Fruit fly (Drosophila melanogaster) whole organism, embryonic: Measurements from ENCODE around the gene CG12723.

ENCODE experiments used
- ATbp ChIP-seq: fragments of 200-800 bp; sonication (Bioruptor generic); optimal IDR thresholded peaks from 2 replicates; lab custom pipeline; 2017; ENCODE audit warnings: missing biosample characterization, mild to moderate bottlenecking, missing genetic modification characterization, missing genetic modification reagents
- BtbVII ChIP-seq: fragments of 200-800 bp; sonication (Bioruptor generic); optimal IDR thresholded peaks from 3 replicates; lab custom pipeline; 2017; ENCODE audit warnings: missing biosample characterization, mild to moderate bottlenecking, missing genetic modification characterization
- CG1024 ChIP-seq: fragments of 200-800 bp; sonication (Bioruptor generic); IDR thresholded peaks from 2 replicates; pipeline ENCODE4 v1.3.6; 2022; ENCODE audit warnings: missing biosample characterization, missing genetic modification characterization
- CG10366 ChIP-seq: fragments of 200-800 bp; sonication (Bioruptor generic); IDR thresholded peaks from 2 replicates; pipeline ENCODE4 v1.3.6; 2022; ENCODE audit warnings: missing biosample characterization, missing genetic modification characterization
- CG10979 ChIP-seq: fragments of 200-800 bp; sonication (Bioruptor generic); optimal IDR thresholded peaks from 2 replicates; lab custom pipeline; 2018; ENCODE audit warnings: missing biosample characterization, mild to moderate bottlenecking, missing genetic modification characterization, moderate library complexity
- CG11504 ChIP-seq: fragments of 200-800 bp; sonication (Bioruptor generic); optimal IDR thresholded peaks from 3 replicates; lab custom pipeline; 2019; ENCODE audit warnings: missing biosample characterization, mild to moderate bottlenecking, missing genetic modification characterization, moderate library complexity
- CG11560 ChIP-seq: fragments of 200-800 bp; sonication (Bioruptor generic); IDR thresholded peaks from 3 replicates; pipeline ENCODE4 v1.3.6; 2022; ENCODE audit warnings: missing biosample characterization, missing genetic modification characterization
- CG13296 ChIP-seq: fragments of 200-800 bp; sonication (Bioruptor generic); optimal IDR thresholded peaks from 3 replicates; lab custom pipeline; 2018; ENCODE audit warnings: missing biosample characterization, mild to moderate bottlenecking, missing genetic modification characterization
- CG13894 ChIP-seq: fragments of 200-800 bp; sonication (Bioruptor generic); optimal IDR thresholded peaks from 3 replicates; lab custom pipeline; 2018; ENCODE audit warnings: missing biosample characterization, mild to moderate bottlenecking, missing genetic modification characterization, moderate library complexity
- CG15269 ChIP-seq: fragments of 200-800 bp; sonication (Bioruptor generic); optimal IDR thresholded peaks from 2 replicates; lab custom pipeline; 2018; ENCODE audit warnings: missing biosample characterization, mild to moderate bottlenecking, missing genetic modification characterization, moderate library complexity
- CG17612 ChIP-seq: fragments of 200-800 bp; sonication (Bioruptor generic); IDR thresholded peaks from 2 replicates; pipeline ENCODE4 v1.3.6; 2022; ENCODE audit warnings: missing biosample characterization, missing genetic modification characterization
- CG18262 ChIP-seq: fragments of 200-800 bp; optimal IDR thresholded peaks from 3 replicates; lab custom pipeline; 2019; ENCODE audit warnings: missing biosample characterization, mild to moderate bottlenecking, missing genetic modification characterization, moderate library complexity
- CG1832 ChIP-seq: fragments of 200-800 bp; sonication (Bioruptor generic); optimal IDR thresholded peaks from 2 replicates; lab custom pipeline; 2017; ENCODE audit warnings: missing biosample characterization, mild to moderate bottlenecking, missing genetic modification characterization, inconsistent platforms
- CG2712 ChIP-seq: fragments of 200-800 bp; optimal IDR thresholded peaks from 3 replicates; lab custom pipeline; 2019; ENCODE audit warnings: missing biosample characterization, mild to moderate bottlenecking, missing genetic modification characterization, moderate library complexity
- CG32767 ChIP-seq: fragments of 200-800 bp; sonication (Bioruptor generic); IDR thresholded peaks from 2 replicates; pipeline ENCODE4 v1.3.6; 2022; ENCODE audit warnings: missing biosample characterization, missing genetic modification characterization
- CG4282 ChIP-seq: fragments of 200-800 bp; sonication (Bioruptor generic); optimal IDR thresholded peaks from 2 replicates; lab custom pipeline; 2016; ENCODE audit warnings: missing biosample characterization, missing genetic modification characterization
- CG4360 ChIP-seq: fragments of 200-800 bp; sonication (Bioruptor generic); IDR thresholded peaks from 2 replicates; pipeline ENCODE4 v1.3.6; 2022; ENCODE audit warnings: missing biosample characterization, missing genetic modification characterization
- CG5953 ChIP-seq: fragments of 200-800 bp; sonication (Bioruptor generic); IDR thresholded peaks from 2 replicates; pipeline ENCODE4 v1.3.6; 2022; ENCODE audit warnings: missing biosample characterization, missing genetic modification characterization
- CG6683 ChIP-seq: fragments of 200-800 bp; sonication (Bioruptor generic); optimal IDR thresholded peaks from 2 replicates; lab custom pipeline; 2017; ENCODE audit warnings: missing biosample characterization, mild to moderate bottlenecking, missing genetic modification characterization, missing genetic modification reagents
- CG6813 ChIP-seq: fragments of 200-800 bp; sonication (Bioruptor generic); optimal IDR thresholded peaks from 2 replicates; lab custom pipeline; 2017; ENCODE audit warnings: missing biosample characterization, missing genetic modification characterization, mild to moderate bottlenecking, moderate library complexity, missing genetic modification reagents
- CG7357 ChIP-seq: fragments of 200-800 bp; sonication (Bioruptor generic); IDR thresholded peaks from 3 replicates; pipeline ENCODE4 v1.3.6; 2022; ENCODE audit warnings: missing biosample characterization, missing genetic modification characterization
- CG8924 ChIP-seq: fragments of 200-800 bp; optimal IDR thresholded peaks from 3 replicates; lab custom pipeline; 2019; ENCODE audit warnings: missing biosample characterization, mild to moderate bottlenecking, missing genetic modification characterization, moderate library complexity
- CG9727 ChIP-seq: fragments of 200-800 bp; sonication (Bioruptor generic); optimal IDR thresholded peaks from 3 replicates; lab custom pipeline; 2017; ENCODE audit warnings: missing biosample characterization, mild to moderate bottlenecking, missing genetic modification characterization
- CG9797 ChIP-seq: fragments of 200-800 bp; sonication (Bioruptor generic); optimal IDR thresholded peaks from 3 replicates; lab custom pipeline; 2018; ENCODE audit warnings: missing biosample characterization, mild to moderate bottlenecking, missing genetic modification characterization
- D19A ChIP-seq: fragments of 200-800 bp; optimal IDR thresholded peaks from 3 replicates; lab custom pipeline; 2019; ENCODE audit warnings: missing biosample characterization, mild to moderate bottlenecking, missing genetic modification characterization, moderate library complexity
- Dbx ChIP-seq: fragments of 200-800 bp; sonication (Bioruptor generic); IDR thresholded peaks from 3 replicates; pipeline ENCODE4 v1.3.6; 2022; ENCODE audit warnings: missing biosample characterization, missing genetic modification characterization
- Dek ChIP-seq: fragments of 200-800 bp; sonication (Bioruptor generic); optimal IDR thresholded peaks from 3 replicates; lab custom pipeline; 2019; ENCODE audit warnings: missing biosample characterization, mild to moderate bottlenecking, missing genetic modification characterization, moderate library complexity
- E2f2 ChIP-seq: fragments of 200-800 bp; sonication (Bioruptor generic); IDR thresholded peaks from 2 replicates; pipeline ENCODE4 v1.3.6; 2022; ENCODE audit warnings: missing biosample characterization, missing genetic modification characterization
- Eip74EF ChIP-seq, 2 experiments: fragments of 200-800 bp in 1 of 2; fragments of >200 bp in 1 of 2; sonication (Bioruptor generic) in 1 of 2; optimal IDR thresholded peaks; 2 replicates each; lab custom pipeline; 2017 to 2019; ENCODE audit warnings: missing biosample characterization in 2 of 2, missing genetic modification characterization in 2 of 2, mild to moderate bottlenecking in 1 of 2, moderate library complexity in 1 of 2
- Hr39 ChIP-seq: fragments of >200 bp; optimal IDR thresholded peaks from 2 replicates; lab custom pipeline; 2017
- Hr51 ChIP-seq, 2 experiments: fragments of 200-800 bp; sonication (Bioruptor generic); optimal IDR thresholded peaks; 2 replicates in 1 of 2; 3 replicates in 1 of 2; lab custom pipeline; 2016 to 2018; ENCODE audit warnings: missing biosample characterization in 2 of 2, missing genetic modification characterization in 2 of 2, mild to moderate bottlenecking in 1 of 2, moderate library complexity in 1 of 2
- Ptx1 ChIP-seq: fragments of 200-800 bp; sonication (Bioruptor generic); IDR thresholded peaks from 2 replicates; pipeline ENCODE4 v1.3.6; 2022; ENCODE audit warnings: missing biosample characterization, missing genetic modification characterization
- Sox102F ChIP-seq: fragments of 200-800 bp; sonication (Bioruptor generic); optimal IDR thresholded peaks from 2 replicates; lab custom pipeline; 2018; ENCODE audit warnings: missing biosample characterization, mild to moderate bottlenecking, missing genetic modification characterization, moderate library complexity
- Xrp1 ChIP-seq: fragments of 200-800 bp; sonication (Bioruptor generic); IDR thresholded peaks from 2 replicates; pipeline ENCODE4 v1.3.6; 2022; ENCODE audit warnings: missing biosample characterization, missing genetic modification characterization
- abd-A ChIP-seq: fragments of 200-800 bp; sonication (Bioruptor generic); optimal IDR thresholded peaks from 3 replicates; lab custom pipeline; 2019; ENCODE audit warnings: missing biosample characterization, mild to moderate bottlenecking, missing genetic modification characterization, moderate library complexity
- chinmo ChIP-seq: fragments of 200-800 bp; sonication (Bioruptor generic); IDR thresholded peaks from 4 replicates; pipeline ENCODE4 v1.3.6; 2022; ENCODE audit warnings: missing biosample characterization, missing genetic modification characterization; ENCODE audit not compliant: partially characterized antibody
- corto ChIP-seq: fragments of 200-800 bp; sonication (Bioruptor generic); optimal IDR thresholded peaks from 2 replicates; lab custom pipeline; 2016; ENCODE audit warnings: missing biosample characterization, mild to moderate bottlenecking, missing genetic modification characterization, moderate library complexity
- crol ChIP-seq: fragments of 200-800 bp; sonication (Bioruptor generic); IDR thresholded peaks from 2 replicates; pipeline ENCODE4 v1.3.6; 2022; ENCODE audit warnings: missing biosample characterization, missing genetic modification characterization
- dmrt11E ChIP-seq: fragments of 200-800 bp; sonication (Bioruptor generic); optimal IDR thresholded peaks from 3 replicates; lab custom pipeline; 2018; ENCODE audit warnings: missing biosample characterization, mild to moderate bottlenecking, missing genetic modification characterization, moderate library complexity
- dmrt99B ChIP-seq: fragments of 200-800 bp; sonication (Bioruptor generic); optimal IDR thresholded peaks from 2 replicates; lab custom pipeline; 2018; ENCODE audit warnings: missing biosample characterization, mild to moderate bottlenecking, missing genetic modification characterization, moderate library complexity
- dysf ChIP-seq: fragments of 200-800 bp; sonication (Bioruptor generic); IDR thresholded peaks from 3 replicates; pipeline ENCODE4 v1.3.6; 2022; ENCODE audit warnings: missing biosample characterization, missing genetic modification characterization
- ewg ChIP-seq: fragments of 200-800 bp; sonication (Bioruptor generic); optimal IDR thresholded peaks from 3 replicates; lab custom pipeline; 2017; ENCODE audit warnings: mild to moderate bottlenecking, missing biosample characterization, missing genetic modification reagents, missing genetic modification characterization
- lab ChIP-seq: fragments of 200-800 bp; sonication (Bioruptor generic); optimal IDR thresholded peaks from 3 replicates; lab custom pipeline; 2017; ENCODE audit warnings: missing biosample characterization, missing genetic modification characterization, mild to moderate bottlenecking, moderate library complexity, missing genetic modification reagents
- lola ChIP-seq, 3 experiments: fragments of >200 bp in 2 of 3; fragments of 200-800 bp in 1 of 3; sonication (Bioruptor generic) in 1 of 3; optimal IDR thresholded peaks; 2 replicates each; lab custom pipeline; 2017 to 2019; ENCODE audit warnings: missing biosample characterization in 3 of 3, missing genetic modification characterization in 3 of 3, mild to moderate bottlenecking in 1 of 3, moderate library complexity in 1 of 3
- pros ChIP-seq: fragments of 200-800 bp; sonication (Bioruptor generic); optimal IDR thresholded peaks from 3 replicates; lab custom pipeline; 2019; ENCODE audit warnings: missing biosample characterization, mild to moderate bottlenecking, missing genetic modification characterization, moderate library complexity
- row ChIP-seq: fragments of 200-800 bp; sonication (Bioruptor generic); IDR thresholded peaks from 3 replicates; pipeline ENCODE4 v1.3.6; 2022; ENCODE audit warnings: missing biosample characterization, missing genetic modification characterization
- tap ChIP-seq: fragments of 200-800 bp; optimal IDR thresholded peaks from 3 replicates; lab custom pipeline; 2019; ENCODE audit warnings: missing biosample characterization, mild to moderate bottlenecking, missing genetic modification characterization, moderate library complexity
- trem ChIP-seq: fragments of 200-800 bp; optimal IDR thresholded peaks from 3 replicates; lab custom pipeline; 2019; ENCODE audit warnings: missing biosample characterization, mild to moderate bottlenecking, missing genetic modification characterization, moderate library complexity

CG12723 gene

dm6 chrX:13208554-13208953 lies 16.9 kb upstream of the CG12723 start:
- no peak for TF ChIP-seq CG17612
- peak; percentile 50 for TF ChIP-seq Hr39 (lab: Kevin White, UChicago)
- TF ChIP-seq CG5953 (GFP tag; lab: Robert Waterston, UW), result peak; percentile 13; the same call in 1 of the 2 replicates
- TF ChIP-seq ewg (GFP tag; lab: Kevin White, UChicago), result peak; percentile 54
- peak; percentile 5 for TF ChIP-seq CG13894 (tag; lab: Kevin White, UChicago)
- TF ChIP-seq chinmo, result 0 out of 4 replicates have a peak, but pooled peaks have one; percentile 50
- TF ChIP-seq CG1832 (GFP tag; lab: Kevin White, UChicago), result peak; percentile 33
- TF ChIP-seq CG9797 (GFP tag; lab: Kevin White, UChicago), result no peak
- TF ChIP-seq CG4360 (GFP tag; lab: Robert Waterston, UW), result no peak
- TF ChIP-seq Dbx (GFP tag; lab: Robert Waterston, UW), result 0 out of 3 replicates have a peak, but pooled peaks have one; percentile 12
- peak; percentile 90 for TF ChIP-seq crol
- TF ChIP-seq abd-A (tag; lab: Kevin White, UChicago), result peak; percentile 68

dm6 chrX:13208075-13208474 lies 16.4 kb upstream of the CG12723 start:
- TF ChIP-seq CG11560 (tag; lab: Robert Waterston, UW) (no peak), Eip74EF (GFP tag; optimal IDR thresholded peaks at IDR 0.05; lab: Kevin White, UChicago) (no peak), ATbp (GFP tag; lab: Kevin White, UChicago) (peak; percentile 29), Xrp1 (GFP tag; lab: Robert Waterston, UW) (peak; percentile 26; the same call in 1 of the 2 replicates), CG15269 (peak; percentile 56), trem (tag; lab: Kevin White, UChicago) (peak; percentile 15), CG6683 (GFP tag; lab: Kevin White, UChicago) (peak; percentile 21), CG6813 (GFP tag; lab: Kevin White, UChicago) (peak; percentile 37), corto (GFP tag; lab: Kevin White, UChicago) (no peak), dysf (GFP tag; lab: Robert Waterston, UW) (peak; percentile 38; the same call in 2 of the 3 replicates), row (peak; percentile 29; the same call in 1 of the 3 replicates), Hr51 (GFP tag; optimal IDR thresholded peaks at IDR 0.05; lab: Kevin White, UChicago) (peak in 1 of 2 experiments; percentile 61), Dek (tag; lab: Kevin White, UChicago) (peak; percentile 1), D19A (tag; lab: Kevin White, UChicago) (peak; percentile 52), CG7357 (no peak), CG18262 (tag; lab: Kevin White, UChicago) (peak; percentile 59), CG11504 (tag; lab: Kevin White, UChicago) (peak; percentile 66), CG1024 (GFP tag; lab: Robert Waterston, UW) (no peak), CG9727 (GFP tag; lab: Kevin White, UChicago) (peak; percentile 46), E2f2 (GFP tag; lab: Robert Waterston, UW) (no peak), Ptx1 (GFP tag; lab: Robert Waterston, UW) (0 out of 2 replicates have a peak, but pooled peaks have one; percentile 21), lab (GFP tag; lab: Kevin White, UChicago) (peak; percentile 51), pros (GFP tag; lab: Kevin White, UChicago) (no peak), CG13296 (GFP tag; lab: Kevin White, UChicago) (peak; percentile 50), dmrt11E (tag; lab: Kevin White, UChicago) (peak; percentile 10), CG8924 (tag; lab: Kevin White, UChicago) (peak; percentile 48), Sox102F (GFP tag; lab: Kevin White, UChicago) (peak; percentile 28), tap (tag; lab: Kevin White, UChicago) (peak; percentile 9), lola (GFP tag; optimal IDR thresholded peaks at IDR 0.05; lab: Kevin White, UChicago) (peak in 1 of 3 experiments; percentile 25), CG4282 (no peak), CG10366 (GFP tag; lab: Robert Waterston, UW) (no peak), CG10979 (tag; lab: Kevin White, UChicago) (peak; percentile 49), BtbVII (peak; percentile 36), dmrt99B (tag; lab: Kevin White, UChicago) (peak; percentile 66), CG2712 (peak; percentile 59), CG32767 (no peak)
